Worm (Caenorhabditis elegans) whole organism, young adult: ENCODE measurements around the gene gpa-3.

Experiments
- D2030.7 ChIP-seq: fragments of 200-800 bp; sonication (Bioruptor generic); IDR thresholded peaks from 2 replicates; pipeline ENCODE4 v1.3.6; 2022; ENCODE audit warnings: missing genetic modification reagents, missing genetic modification characterization, missing compliant biosample characterization
- Y56A3A.18 ChIP-seq: fragments of 200-800 bp; sonication (Bioruptor generic); IDR thresholded peaks from 2 replicates; pipeline ENCODE4 v1.3.6; 2022; ENCODE audit warnings: missing genetic modification reagents, missing genetic modification characterization, missing compliant biosample characterization
- akir-1 ChIP-seq: fragments of 200-800 bp; sonication (Bioruptor generic); optimal IDR thresholded peaks from 2 replicates; lab custom pipeline; 2018; ENCODE audit warnings: mild to moderate bottlenecking, missing genetic modification characterization, moderate library complexity, missing compliant biosample characterization
- attf-6 ChIP-seq: fragments of 200-800 bp; sonication (Bioruptor generic); IDR thresholded peaks from 2 replicates; pipeline ENCODE4 v1.3.6; 2022; ENCODE audit warnings: missing genetic modification reagents, missing genetic modification characterization, missing compliant biosample characterization
- die-1 ChIP-seq: sonication (generic microtip); optimal IDR thresholded peaks from 2 replicates; lab custom pipeline; 2016; ENCODE audit warnings: missing genotype, mild to moderate bottlenecking, missing genetic modification characterization, missing compliant biosample characterization
- lin-35 ChIP-seq, 3 experiments: fragments of 150-350 bp in 2 of 3; sonication (generic microtip) in 1 of 3; optimal IDR thresholded peaks; 2 replicates each; lab custom pipeline; 2014 to 2018; ENCODE audit warnings: missing biosample characterization in 3 of 3, missing genetic modification characterization in 3 of 3, missing genetic modification reagents in 3 of 3
- lin-40 ChIP-seq: sonication (generic microtip); optimal IDR thresholded peaks from 2 replicates; lab custom pipeline; 2016; ENCODE audit warnings: missing genetic modification characterization, mild to moderate bottlenecking, missing compliant biosample characterization, missing genotype, missing genetic modification reagents
- nfya-1 ChIP-seq: sonication (generic microtip); optimal IDR thresholded peaks from 2 replicates; lab custom pipeline; 2017; ENCODE audit warnings: antibody characterized with exemption, missing compliant biosample characterization, missing genetic modification characterization, borderline replicate concordance; ENCODE audit not compliant: insufficient read depth
- nfyb-1 ChIP-seq: fragments of 200-800 bp; sonication (Bioruptor generic); IDR thresholded peaks from 2 replicates; pipeline ENCODE4 v1.3.6; 2022; ENCODE audit warnings: missing genetic modification reagents, missing genetic modification characterization, missing compliant biosample characterization
- pha-4 ChIP-seq: fragments of 150-350 bp; sonication (generic microtip); optimal IDR thresholded peaks from 2 replicates; lab custom pipeline; 2014; ENCODE audit warnings: missing biosample characterization, missing genetic modification reagents, missing genetic modification characterization
- rpc-1 ChIP-seq, 2 experiments: fragments of 150-350 bp in 1 of 2; sonication (generic microtip) in 1 of 2; optimal IDR thresholded peaks; 2 replicates each; lab custom pipeline; 2014 to 2018; ENCODE audit warnings: missing biosample characterization in 1 of 2, missing genetic modification characterization in 1 of 2, missing genetic modification reagents in 1 of 2, missing genotype in 1 of 2
- snpc-1.3 ChIP-seq: sonication (generic microtip); optimal IDR thresholded peaks from 2 replicates; lab custom pipeline; 2017; ENCODE audit warnings: missing genetic modification characterization, mild to moderate bottlenecking, missing compliant biosample characterization, antibody characterized with exemption, moderate library complexity, missing genotype, missing genetic modification reagents; ENCODE audit not compliant: insufficient read depth

DNA sequence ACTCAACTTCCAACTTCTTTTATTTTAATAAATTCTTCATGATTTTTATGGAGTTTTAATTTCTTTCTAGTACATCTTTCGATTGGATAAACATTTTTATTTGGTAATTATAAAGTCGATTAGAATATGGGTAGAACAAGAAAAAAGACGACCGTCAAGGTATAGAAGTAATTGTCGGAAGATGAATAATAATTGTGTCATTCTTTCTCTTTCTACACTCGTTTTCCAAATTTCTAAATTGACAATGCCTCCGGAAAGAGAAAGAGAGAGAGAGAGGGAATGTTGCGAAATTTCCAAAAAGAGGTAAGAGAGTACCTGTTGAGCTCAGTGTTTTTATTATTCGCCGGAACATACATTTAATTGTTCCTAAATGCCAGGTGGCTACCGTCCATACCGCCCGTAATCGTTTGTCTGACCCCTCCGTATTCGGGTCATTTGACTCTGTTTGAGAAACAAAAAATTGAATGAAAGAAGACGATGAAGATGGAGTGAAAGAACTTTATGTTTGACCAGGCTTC, 22.3 kb upstream of the gpa-3 start, which contains the start of gene E02C12.12:
- no peak for TF ChIP-seq nfyb-1 (GFP tag; lab: Robert Waterston, UW)
- no peak for TF ChIP-seq nfya-1 (tag; lab: Kevin White, UChicago)
- no peak for TF ChIP-seq Y56A3A.18 (GFP tag; lab: Robert Waterston, UW)
- TF ChIP-seq D2030.7 (GFP tag; lab: Robert Waterston, UW): no peak
- TF ChIP-seq lin-35 (GFP tag; optimal IDR thresholded peaks at IDR 0.05; lab: Kevin White, UChicago): no peak
- no peak for TF ChIP-seq lin-40 (tag; lab: Kevin White, UChicago)
- TF ChIP-seq die-1 (tag; lab: Kevin White, UChicago): no peak
- no peak for TF ChIP-seq attf-6 (GFP tag; lab: Robert Waterston, UW)
- TF ChIP-seq akir-1 (GFP tag; lab: Kevin White, UChicago): no peak
- TF ChIP-seq rpc-1 (optimal IDR thresholded peaks at IDR 0.05; lab: Kevin White, UChicago): no peak
- TF ChIP-seq rpc-1 (tag; optimal IDR thresholded peaks at IDR 0.05; lab: Kevin White, UChicago): no peak
- no peak for TF ChIP-seq snpc-1.3
- TF ChIP-seq pha-4 (tag; lab: Kevin White, UChicago): no peak
